Fruit fly (Drosophila melanogaster) whole organism, embryonic: ENCODE measurements around the gene Ing3.
A peak's percentile ranks its signal among the peaks of the same experiment; 100 is the strongest.

Experiments
- Awh ChIP-seq: fragments of 200-800 bp; sonication (Bioruptor generic); IDR thresholded peaks from 2 replicates; pipeline ENCODE4, ENCODE4 v1.3.6; 2022; ENCODE audit warnings: missing biosample characterization, missing genetic modification characterization
- Bdp1 ChIP-seq: fragments of 200-800 bp; sonication (Bioruptor generic); optimal IDR thresholded peaks from 3 replicates; lab custom pipeline; 2016; ENCODE audit warnings: missing biosample characterization, missing genetic modification characterization
- Bgb ChIP-seq: fragments of 200-800 bp; sonication (Bioruptor generic); IDR thresholded peaks from 2 replicates; pipeline ENCODE4 v1.3.6; 2022; ENCODE audit warnings: missing biosample characterization, missing genetic modification characterization; ENCODE audit not compliant: partially characterized antibody
- CG10209 ChIP-seq: fragments of 200-800 bp; sonication (Bioruptor generic); optimal IDR thresholded peaks from 3 replicates; lab custom pipeline; 2017; ENCODE audit warnings: missing biosample characterization, mild to moderate bottlenecking, missing genetic modification characterization, missing genetic modification reagents
- CG1024 ChIP-seq: fragments of 200-800 bp; sonication (Bioruptor generic); IDR thresholded peaks from 2 replicates; pipeline ENCODE4 v1.3.6; 2022; ENCODE audit warnings: missing biosample characterization, missing genetic modification characterization
- CG10274 ChIP-seq: fragments of 200-800 bp; sonication (Bioruptor generic); optimal IDR thresholded peaks from 3 replicates; lab custom pipeline; 2017; ENCODE audit warnings: missing biosample characterization, mild to moderate bottlenecking, missing genetic modification characterization
- CG10979 ChIP-seq: fragments of 200-800 bp; sonication (Bioruptor generic); optimal IDR thresholded peaks from 2 replicates; lab custom pipeline; 2018; ENCODE audit warnings: missing biosample characterization, mild to moderate bottlenecking, missing genetic modification characterization, moderate library complexity
- CG11398 ChIP-seq: fragments of 200-800 bp; sonication (Bioruptor generic); optimal IDR thresholded peaks from 2 replicates; lab custom pipeline; 2016; ENCODE audit warnings: missing biosample characterization, missing genetic modification characterization
- CG13123 ChIP-seq: fragments of 200-800 bp; sonication (Bioruptor generic); optimal IDR thresholded peaks from 2 replicates; lab custom pipeline; 2016; ENCODE audit warnings: missing biosample characterization, missing genetic modification characterization
- CG14050 ChIP-seq: fragments of 200-800 bp; sonication (Bioruptor generic); IDR thresholded peaks from 3 replicates; pipeline ENCODE4 v1.3.6; 2022; ENCODE audit warnings: missing biosample characterization, missing genetic modification characterization
- CG1529 ChIP-seq: fragments of 200-800 bp; sonication (Bioruptor generic); optimal IDR thresholded peaks from 3 replicates; lab custom pipeline; 2018; ENCODE audit warnings: missing biosample characterization, missing genetic modification characterization
- CG16779 ChIP-seq: fragments of 200-800 bp; sonication (Bioruptor generic); IDR thresholded peaks from 2 replicates; pipeline ENCODE4 v1.3.6; 2022; ENCODE audit warnings: missing biosample characterization, missing genetic modification characterization
- CG16815 ChIP-seq: fragments of 200-800 bp; sonication (Bioruptor generic); optimal IDR thresholded peaks from 3 replicates; lab custom pipeline; 2017; ENCODE audit warnings: missing biosample characterization, mild to moderate bottlenecking, missing genetic modification characterization
- CG17359 ChIP-seq: fragments of 200-800 bp; sonication (Bioruptor generic); optimal IDR thresholded peaks from 3 replicates; lab custom pipeline; 2018; ENCODE audit warnings: missing biosample characterization, mild to moderate bottlenecking, missing genetic modification characterization, moderate library complexity
- CG18011 ChIP-seq: fragments of 200-800 bp; sonication (Bioruptor generic); optimal IDR thresholded peaks from 2 replicates; lab custom pipeline; 2017; ENCODE audit warnings: missing biosample characterization, missing genetic modification characterization, mild to moderate bottlenecking, moderate library complexity, missing genotype
- CG18262 ChIP-seq: fragments of 200-800 bp; optimal IDR thresholded peaks from 3 replicates; lab custom pipeline; 2019; ENCODE audit warnings: missing biosample characterization, mild to moderate bottlenecking, missing genetic modification characterization, moderate library complexity
- CG2199 ChIP-seq: fragments of 200-800 bp; sonication (Bioruptor generic); IDR thresholded peaks from 3 replicates; pipeline ENCODE4 v1.3.6; 2022; ENCODE audit warnings: missing biosample characterization, missing genetic modification characterization
- CG30403 ChIP-seq: fragments of 200-800 bp; sonication (Bioruptor generic); optimal IDR thresholded peaks from 3 replicates; lab custom pipeline; 2016; ENCODE audit warnings: missing biosample characterization, missing genetic modification characterization
- CG31441 ChIP-seq: fragments of 200-800 bp; sonication (Bioruptor generic); IDR thresholded peaks from 2 replicates; pipeline ENCODE4 v1.3.6; 2022; ENCODE audit warnings: missing biosample characterization, missing genetic modification characterization
- CG34422 ChIP-seq: fragments of 200-800 bp; sonication (Bioruptor generic); IDR thresholded peaks from 3 replicates; pipeline ENCODE4 v1.3.6; 2022; ENCODE audit warnings: missing biosample characterization, missing genetic modification characterization
- CG3726 ChIP-seq: fragments of 200-800 bp; sonication (Bioruptor generic); IDR thresholded peaks from 3 replicates; pipeline ENCODE4, ENCODE4 v1.3.6; 2022; ENCODE audit warnings: missing biosample characterization, missing genetic modification characterization
- CG6791 ChIP-seq: fragments of 200-800 bp; sonication (Bioruptor generic); IDR thresholded peaks from 3 replicates; pipeline ENCODE4 v1.3.6; 2022; ENCODE audit warnings: missing biosample characterization, missing genetic modification characterization; ENCODE audit not compliant: partially characterized antibody
- CG7839 ChIP-seq: fragments of 200-800 bp; sonication (Bioruptor generic); optimal IDR thresholded peaks from 3 replicates; lab custom pipeline; 2018; ENCODE audit warnings: missing biosample characterization, mild to moderate bottlenecking, missing genetic modification characterization, moderate library complexity
- CG9797 ChIP-seq: fragments of 200-800 bp; sonication (Bioruptor generic); optimal IDR thresholded peaks from 3 replicates; lab custom pipeline; 2018; ENCODE audit warnings: missing biosample characterization, mild to moderate bottlenecking, missing genetic modification characterization
- CG9817 ChIP-seq: fragments of 200-800 bp; sonication (Bioruptor generic); optimal IDR thresholded peaks from 2 replicates; lab custom pipeline; 2018; ENCODE audit warnings: missing biosample characterization, mild to moderate bottlenecking, missing genetic modification characterization, moderate library complexity
- CkIIα-i1 ChIP-seq: fragments of 200-800 bp; sonication (Bioruptor generic); IDR thresholded peaks from 2 replicates; pipeline ENCODE4 v1.3.6; 2022; ENCODE audit warnings: missing biosample characterization, missing genetic modification characterization
- D19A ChIP-seq: fragments of 200-800 bp; optimal IDR thresholded peaks from 3 replicates; lab custom pipeline; 2019; ENCODE audit warnings: missing biosample characterization, mild to moderate bottlenecking, missing genetic modification characterization, moderate library complexity
- Dip3 ChIP-seq: fragments of 200-800 bp; sonication (Bioruptor generic); optimal IDR thresholded peaks from 3 replicates; lab custom pipeline; 2016; ENCODE audit warnings: missing biosample characterization, missing genetic modification characterization
- Dref ChIP-seq: fragments of 200-800 bp; sonication (Bioruptor generic); IDR thresholded peaks from 2 replicates; pipeline ENCODE4 v1.3.6; 2022; ENCODE audit warnings: missing biosample characterization, missing genetic modification characterization
- Hand ChIP-seq: fragments of 200-800 bp; sonication (Bioruptor generic); optimal IDR thresholded peaks from 2 replicates; lab custom pipeline; 2017; ENCODE audit warnings: mild to moderate bottlenecking, missing biosample characterization, missing genetic modification reagents, missing genetic modification characterization
- NfI ChIP-seq: fragments of 200-800 bp; sonication (Bioruptor generic); optimal IDR thresholded peaks from 3 replicates; lab custom pipeline; 2018; ENCODE audit warnings: missing biosample characterization, mild to moderate bottlenecking, missing genetic modification characterization, moderate library complexity
- Oli ChIP-seq: fragments of 200-800 bp; sonication (Bioruptor generic); optimal IDR thresholded peaks from 2 replicates; lab custom pipeline; 2018; ENCODE audit warnings: missing biosample characterization, mild to moderate bottlenecking, missing genetic modification characterization, moderate library complexity
- ash1 ChIP-seq: fragments of 200-800 bp; sonication (Bioruptor generic); optimal IDR thresholded peaks from 2 replicates; lab custom pipeline; 2018; ENCODE audit warnings: missing biosample characterization, mild to moderate bottlenecking, missing genetic modification characterization
- cad ChIP-seq: fragments of >200 bp; optimal IDR thresholded peaks from 2 replicates; lab custom pipeline; 2017; ENCODE audit warnings: missing biosample characterization, missing genetic modification characterization
- chinmo ChIP-seq: fragments of 200-800 bp; sonication (Bioruptor generic); IDR thresholded peaks from 4 replicates; pipeline ENCODE4 v1.3.6; 2022; ENCODE audit warnings: missing biosample characterization, missing genetic modification characterization; ENCODE audit not compliant: partially characterized antibody
- crp ChIP-seq, 2 experiments: fragments of 200-800 bp; sonication (Bioruptor generic); optimal IDR thresholded peaks; 2 replicates in 1 of 2; 3 replicates in 1 of 2; lab custom pipeline; 2017; ENCODE audit warnings: missing biosample characterization in 2 of 2, missing genetic modification characterization in 2 of 2, mild to moderate bottlenecking in 1 of 2, moderate library complexity in 1 of 2
- dati ChIP-seq: fragments of 200-800 bp; sonication (Bioruptor generic); IDR thresholded peaks from 2 replicates; pipeline ENCODE4 v1.3.6; 2022; ENCODE audit warnings: missing biosample characterization, missing genetic modification characterization
- dpn ChIP-seq, 2 experiments: fragments of 200-800 bp; sonication (Bioruptor generic); optimal IDR thresholded peaks; 3 replicates each; lab custom pipeline; 2016; ENCODE audit warnings: missing biosample characterization in 2 of 2, missing genetic modification characterization in 2 of 2
- ems ChIP-seq: fragments of 200-800 bp; sonication (Bioruptor generic); optimal IDR thresholded peaks from 3 replicates; lab custom pipeline; 2016; ENCODE audit warnings: missing biosample characterization, missing genetic modification characterization
- gfzf ChIP-seq: fragments of 200-800 bp; sonication (Bioruptor generic); optimal IDR thresholded peaks from 2 replicates; lab custom pipeline; 2016; ENCODE audit warnings: missing biosample characterization, mild to moderate bottlenecking, missing genetic modification characterization, moderate library complexity
- hb ChIP-seq: fragments of 200-800 bp; sonication (Bioruptor generic); IDR thresholded peaks from 3 replicates; pipeline ENCODE4 v1.3.6; 2022; ENCODE audit warnings: missing biosample characterization, missing genetic modification characterization; ENCODE audit not compliant: partially characterized antibody
- klu ChIP-seq: fragments of 200-800 bp; sonication (Bioruptor generic); IDR thresholded peaks from 2 replicates; pipeline ENCODE4 v1.3.6; 2022; ENCODE audit warnings: missing biosample characterization, missing genetic modification characterization
- lola ChIP-seq, 3 experiments: fragments of >200 bp in 2 of 3; fragments of 200-800 bp in 1 of 3; sonication (Bioruptor generic) in 1 of 3; optimal IDR thresholded peaks; 2 replicates each; lab custom pipeline; 2017 to 2019; ENCODE audit warnings: missing biosample characterization in 3 of 3, missing genetic modification characterization in 3 of 3, mild to moderate bottlenecking in 1 of 3, moderate library complexity in 1 of 3
- p53 ChIP-seq: fragments of 200-800 bp; sonication (Bioruptor generic); optimal IDR thresholded peaks from 2 replicates; lab custom pipeline; 2016; ENCODE audit warnings: missing biosample characterization, missing genetic modification characterization
- ro ChIP-seq: fragments of 200-800 bp; sonication (Bioruptor generic); IDR thresholded peaks from 2 replicates; pipeline ENCODE4 v1.3.6; 2022; ENCODE audit warnings: missing biosample characterization, missing genetic modification characterization
- stc ChIP-seq: fragments of 200-800 bp; sonication (Bioruptor generic); IDR thresholded peaks from 2 replicates; pipeline ENCODE4 v1.3.6; 2022; ENCODE audit warnings: missing biosample characterization, missing genetic modification characterization
- tap ChIP-seq: fragments of 200-800 bp; optimal IDR thresholded peaks from 3 replicates; lab custom pipeline; 2019; ENCODE audit warnings: missing biosample characterization, mild to moderate bottlenecking, missing genetic modification characterization, moderate library complexity
- twi ChIP-seq: fragments of 200-800 bp; optimal IDR thresholded peaks from 2 replicates; lab custom pipeline; 2019; ENCODE audit warnings: missing biosample characterization, mild to moderate bottlenecking, missing genetic modification characterization, moderate library complexity
- unc-4 ChIP-seq: fragments of 200-800 bp; sonication (Bioruptor generic); IDR thresholded peaks from 2 replicates; pipeline ENCODE4 v1.3.6; 2022; ENCODE audit warnings: missing biosample characterization, missing genetic modification characterization; ENCODE audit not compliant: partially characterized antibody
- unpg ChIP-seq: fragments of 200-800 bp; sonication (Bioruptor generic); optimal IDR thresholded peaks from 3 replicates; lab custom pipeline; 2018; ENCODE audit warnings: missing biosample characterization, mild to moderate bottlenecking, missing genetic modification characterization, moderate library complexity

The Ing3 gene

dm6 chrX:18635118-18635552 lies 17.8 kb downstream of the Ing3 start (continued):
- no peak for TF ChIP-seq ems
- TF ChIP-seq Bgb (GFP tag; lab: Robert Waterston, UW), result peak; percentile 69
- peak; percentile 71; the same call in 1 of the 2 replicates for TF ChIP-seq unc-4 (GFP tag; lab: Robert Waterston, UW)
- no peak for TF ChIP-seq CG1024 (GFP tag; lab: Robert Waterston, UW)
- TF ChIP-seq dpn (GFP tag; optimal IDR thresholded peaks at IDR 0.05; lab: Kevin White, UChicago), result peak; percentile 39 to 45
- TF ChIP-seq CG2199 (GFP tag; lab: Robert Waterston, UW), result peak; percentile 46; the same call in 1 of the 3 replicates
- no peak for TF ChIP-seq Hand (GFP tag; lab: Kevin White, UChicago)
- peak; percentile 89 for TF ChIP-seq CG10979
- TF ChIP-seq CG17359 (tag; lab: Kevin White, UChicago), result no peak
- TF ChIP-seq NfI (GFP tag; lab: Kevin White, UChicago), result peak; percentile 42
- peak; percentile 36 for TF ChIP-seq CG7839
- no peak for TF ChIP-seq p53
- TF ChIP-seq Oli (tag; lab: Kevin White, UChicago), result no peak
- peak; percentile 13 for TF ChIP-seq CG18262 (tag; lab: Kevin White, UChicago)
- TF ChIP-seq cad, result no peak
- TF ChIP-seq Dip3 (GFP tag; lab: Kevin White, UChicago), result peak; percentile 20
- no peak for TF ChIP-seq Awh (GFP tag; lab: Robert Waterston, UW)
- no peak for TF ChIP-seq klu (GFP tag; lab: Robert Waterston, UW)
- TF ChIP-seq CG16779, result no peak
- peak; percentile 17 for TF ChIP-seq CG11398 (GFP tag; lab: Kevin White, UChicago)
- TF ChIP-seq chinmo (GFP tag; lab: Robert Waterston, UW), result peak; percentile 5; the same call in 1 of the 4 replicates
- TF ChIP-seq hb, result no peak
- peak; percentile 43; the same call in 2 of the 3 replicates for TF ChIP-seq CG6791
- no peak for TF ChIP-seq Bdp1
- TF ChIP-seq CG10274 (GFP tag; lab: Kevin White, UChicago), result no peak
- TF ChIP-seq ro (GFP tag; lab: Robert Waterston, UW), result no peak
- TF ChIP-seq CG34422 (GFP tag; lab: Robert Waterston, UW), result 0 out of 3 replicates have a peak, but pooled peaks have one; percentile 0
- TF ChIP-seq Dref (GFP tag; lab: Robert Waterston, UW), result no peak
- no peak for TF ChIP-seq CG13123
- no peak for TF ChIP-seq CG18011 (GFP tag; lab: Kevin White, UChicago)
- no peak for TF ChIP-seq lola (GFP tag; optimal IDR thresholded peaks at IDR 0.05; lab: Kevin White, UChicago)
- no peak for TF ChIP-seq ash1
- peak; percentile 55 for TF ChIP-seq CG9817 (tag; lab: Kevin White, UChicago)
- TF ChIP-seq CG1529 (GFP tag; lab: Kevin White, UChicago), result no peak
- TF ChIP-seq D19A (tag; lab: Kevin White, UChicago), result peak; percentile 3
- TF ChIP-seq CG9797 (GFP tag; lab: Kevin White, UChicago), result no peak
- no peak for TF ChIP-seq crp (GFP tag; optimal IDR thresholded peaks at IDR 0.05; lab: Kevin White, UChicago)
- TF ChIP-seq CG10209 (GFP tag; lab: Kevin White, UChicago), result peak; percentile 44
- TF ChIP-seq CG30403 (GFP tag; lab: Kevin White, UChicago), result peak; percentile 58
- TF ChIP-seq unpg (GFP tag; lab: Kevin White, UChicago), result no peak
- TF ChIP-seq CG16815 (GFP tag; lab: Kevin White, UChicago), result no peak
- TF ChIP-seq CG31441, result no peak
- no peak for TF ChIP-seq CG3726 (GFP tag; lab: Robert Waterston, UW)
- no peak for TF ChIP-seq stc (GFP tag; lab: Robert Waterston, UW)
- TF ChIP-seq CG14050 (GFP tag; lab: Robert Waterston, UW), result no peak
- no peak for TF ChIP-seq twi (tag; lab: Kevin White, UChicago)
- TF ChIP-seq tap (tag; lab: Kevin White, UChicago), result no peak
- TF ChIP-seq dati (GFP tag; lab: Robert Waterston, UW), result no peak
- TF ChIP-seq CkIIα-i1 (GFP tag; lab: Robert Waterston, UW), result no peak
- peak; percentile 3 for TF ChIP-seq gfzf (GFP tag; lab: Kevin White, UChicago)
